Fruit fly (Drosophila melanogaster) Kc167 (cell line): ENCODE data around the gene DNAlig4.

Source experiments
- Myc ChIP-seq: fragments of >200 bp; optimal IDR thresholded peaks from 2 replicates; lab custom pipeline; 2017; ENCODE audit warnings: missing external identifiers
- Sin3A ChIP-seq: fragments of >200 bp; optimal IDR thresholded peaks from 2 replicates; lab custom pipeline; 2018; ENCODE audit warnings: missing external identifiers
- h ChIP-seq: fragments of >200 bp; optimal IDR thresholded peaks from 3 replicates; lab custom pipeline; 2018; ENCODE audit warnings: missing external identifiers
- insv ChIP-seq: fragments of >200 bp; optimal IDR thresholded peaks from 3 replicates; lab custom pipeline; 2018; ENCODE audit warnings: missing external identifiers
- psq ChIP-seq: fragments of >200 bp; optimal IDR thresholded peaks from 2 replicates; lab custom pipeline; 2017; ENCODE audit warnings: missing external identifiers
- ttk ChIP-seq: sonication (Bioruptor generic); optimal IDR thresholded peaks from 2 replicates; lab custom pipeline; 2017; ENCODE audit warnings: missing external identifiers

dm6 chrX:13626579-13626894 is 41.1 kb downstream of the DNAlig4 start:
- TF ChIP-seq h (lab: Kevin White, UChicago) (no peak), Myc (no peak), insv (lab: Kevin White, UChicago) (no peak), psq (lab: Kevin White, UChicago) (no peak), Sin3A (lab: Kevin White, UChicago) (no peak), ttk (no peak)
